Fruit fly (Drosophila melanogaster): ENCODE data around the gene Lamtor4.
A peak's percentile ranks its signal among the peaks of the same experiment; 100 is the strongest.

Lamtor4 gene

dm6 chr3L:3868014-3868413, 28.7 kb upstream of the Lamtor4 start (continued):
- TF ChIP-seq Eip78C (GFP tag) (peak; percentile 91), CG15336 (GFP tag; IDR thresholded peaks at IDR 0.05) (peak; percentile 71), Sox15 (GFP tag; optimal IDR thresholded peaks at IDR 0.05) (peak; percentile 37), CG6163 (GFP tag; IDR thresholded peaks at IDR 0.05) (peak; percentile 82), CG3919 (GFP tag; optimal IDR thresholded peaks at IDR 0.05) (peak; percentile 68), Ets96B (tag; optimal IDR thresholded peaks at IDR 0.05) (peak; percentile 60), CG10669 (GFP tag; optimal IDR thresholded peaks at IDR 0.05) (peak; percentile 52), Hr4 (GFP tag; optimal IDR thresholded peaks at IDR 0.05) (peak; percentile 64), CG10631 (GFP tag; optimal IDR thresholded peaks at IDR 0.05) (peak; percentile 71), fd85E (GFP tag; optimal IDR thresholded peaks at IDR 0.05) (no peak), CG8632 (GFP tag; optimal IDR thresholded peaks at IDR 0.05) (peak; percentile 37), lz (GFP tag; optimal IDR thresholded peaks at IDR 0.05) (peak; percentile 72), Hr39 (GFP tag; optimal IDR thresholded peaks at IDR 0.05) (peak; percentile 76), CG8119 (GFP tag; IDR thresholded peaks at IDR 0.05) (peak; percentile 71), CG8319 (GFP tag; optimal IDR thresholded peaks at IDR 0.05) (peak; percentile 0), Lpt (GFP tag; optimal IDR thresholded peaks at IDR 0.05) (no peak), svp (GFP tag) (peak; percentile 90), salr (GFP tag; optimal IDR thresholded peaks at IDR 0.05) (peak in 1 of 2 experiments; percentile 47), Met (GFP tag; optimal IDR thresholded peaks at IDR 0.05) (peak; percentile 76), topi (GFP tag; optimal IDR thresholded peaks at IDR 0.05) (peak; percentile 66), CG6854 (GFP tag; optimal IDR thresholded peaks at IDR 0.05) (no peak), Blimp-1 (GFP tag; optimal IDR thresholded peaks at IDR 0.05) (no peak), CG31627 (GFP tag; optimal IDR thresholded peaks at IDR 0.05) (peak; percentile 72), dsx (GFP tag; optimal IDR thresholded peaks at IDR 0.05; ENCODE audit: poor library complexity, severe bottlenecking) (peak; percentile 73), ss (GFP tag; optimal IDR thresholded peaks at IDR 0.05) (peak; percentile 32 to 68), Eip75B (GFP tag; optimal IDR thresholded peaks at IDR 0.05) (peak; percentile 68), CG9139 (GFP tag; optimal IDR thresholded peaks at IDR 0.05) (peak; percentile 10), CG32006 (GFP tag; optimal IDR thresholded peaks at IDR 0.05) (peak; percentile 59), CG11294 (GFP tag; IDR thresholded peaks at IDR 0.05) (no peak), Smox (GFP tag; optimal IDR thresholded peaks at IDR 0.05) (peak; percentile 63)

DNA sequence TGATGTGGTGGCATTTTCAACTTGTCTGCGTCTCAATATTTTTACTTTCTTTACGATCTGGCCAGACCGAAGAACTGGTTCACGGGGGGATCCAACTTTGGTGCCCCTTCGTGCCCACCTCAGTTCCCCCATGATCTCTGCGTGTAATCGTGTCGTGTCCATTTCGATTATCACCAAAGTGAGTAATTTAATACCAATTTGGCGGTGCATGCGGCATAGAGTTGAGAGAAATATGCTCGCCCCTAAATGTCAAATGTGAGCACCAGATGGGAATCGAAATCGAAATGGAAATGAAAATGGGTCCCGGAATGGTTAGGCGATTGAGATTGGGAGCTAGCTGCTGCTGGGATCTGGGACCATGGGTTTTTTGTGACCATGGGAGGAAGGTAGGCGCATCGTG, 25.4 kb upstream of the Lamtor4 start:
- TF ChIP-seq CG10631 (GFP tag; optimal IDR thresholded peaks at IDR 0.05) = no peak
- TF ChIP-seq dsx (GFP tag; optimal IDR thresholded peaks at IDR 0.05; ENCODE audit: poor library complexity, severe bottlenecking) = no peak
- no peak for TF ChIP-seq spab (GFP tag; optimal IDR thresholded peaks at IDR 0.05)

dm6 chr3L:3873094-3873493, 23.6 kb upstream of the Lamtor4 start:
- peak; percentile 27 for TF ChIP-seq Hr4 (GFP tag; optimal IDR thresholded peaks at IDR 0.05)
- no peak for TF ChIP-seq Ets21C (GFP tag; optimal IDR thresholded peaks at IDR 0.05)
- TF ChIP-seq CG15336 (GFP tag; IDR thresholded peaks at IDR 0.05) = peak; percentile 46
- peak; percentile 63 for TF ChIP-seq CG32006 (GFP tag; optimal IDR thresholded peaks at IDR 0.05)
- peak; percentile 8 for TF ChIP-seq CG4318 (GFP tag; optimal IDR thresholded peaks at IDR 0.05)
- no peak for TF ChIP-seq Met (GFP tag; optimal IDR thresholded peaks at IDR 0.05)
- TF ChIP-seq CG3032 (tag; optimal IDR thresholded peaks at IDR 0.05) = no peak

- TF ChIP-seq CG9139 (GFP tag; optimal IDR thresholded peaks at IDR 0.05) (no peak), CG15336 (GFP tag; IDR thresholded peaks at IDR 0.05) (no peak), esn (GFP tag; optimal IDR thresholded peaks at IDR 0.05) (no peak), lz (GFP tag; optimal IDR thresholded peaks at IDR 0.05) (no peak), topi (GFP tag; optimal IDR thresholded peaks at IDR 0.05) (no peak), CG8632 (GFP tag; optimal IDR thresholded peaks at IDR 0.05) (no peak), CG3032 (tag; optimal IDR thresholded peaks at IDR 0.05) (no peak), Met (GFP tag; optimal IDR thresholded peaks at IDR 0.05) (no peak)
Observed at dm6 chr3L:3875004-3875403, 21.7 kb upstream of the Lamtor4 start.
